Worm (Caenorhabditis elegans): ENCODE measurements around the gene plep-1.

DNA sequence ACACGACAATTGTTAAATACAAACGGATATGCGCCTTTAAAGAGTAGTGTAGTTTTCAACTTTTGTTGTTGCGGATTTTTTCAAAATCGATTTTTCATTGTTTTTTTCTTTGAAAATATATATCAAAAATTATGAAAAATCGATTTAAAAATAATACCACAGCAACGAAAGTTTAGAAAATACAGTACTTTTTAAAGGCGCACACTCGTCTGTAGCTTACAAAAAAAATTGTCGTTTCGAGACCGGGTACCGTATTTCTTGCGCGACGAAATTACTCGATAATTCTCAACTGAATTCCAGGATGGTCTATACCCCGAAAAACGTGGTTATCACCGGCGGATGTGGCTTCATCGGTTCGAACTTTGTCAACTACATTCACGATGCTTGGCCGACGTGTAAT lies 17.2 kb downstream of the plep-1 start, which contains the start of gene rml-4:
- TF ChIP-seq nhr-6 (tag; optimal IDR thresholded peaks at IDR 0.05) (no peak), nhr-76 (tag; optimal IDR thresholded peaks at IDR 0.05) (no peak), R02D3.7 (tag; optimal IDR thresholded peaks at IDR 0.05) (no peak), ctbp-1 (GFP tag; IDR thresholded peaks at IDR 0.05) (no peak), ceh-32 (tag; optimal IDR thresholded peaks at IDR 0.05; ENCODE audit: poor library complexity) (no peak), hlh-30 (tag; optimal IDR thresholded peaks at IDR 0.05; ENCODE audit: insufficient read depth) (no peak), ZK546.5 (tag; optimal IDR thresholded peaks at IDR 0.05) (no peak), nhr-237 (tag; optimal IDR thresholded peaks at IDR 0.05) (no peak), lin-39 (tag; optimal IDR thresholded peaks at IDR 0.05) (no peak), fos-1 (tag; optimal IDR thresholded peaks at IDR 0.05) (no peak)

Data from whole organism, L4 larva.